Fruit fly (Drosophila melanogaster) whole organism, embryonic: Measurements from ENCODE around the gene dpr15.

Experiments used
- Adf1 ChIP-seq: fragments of 200-800 bp; sonication (Bioruptor generic); IDR thresholded peaks from 2 replicates; pipeline ENCODE4 v1.3.6; 2022; ENCODE audit warnings: missing biosample characterization, missing genetic modification characterization
- B-H1 ChIP-seq: fragments of 200-800 bp; sonication (Bioruptor generic); IDR thresholded peaks from 3 replicates; pipeline ENCODE4 v1.3.6; 2022; ENCODE audit warnings: missing biosample characterization, missing genetic modification characterization
- CG10267 ChIP-seq: fragments of 200-800 bp; sonication (Bioruptor generic); optimal IDR thresholded peaks from 2 replicates; lab custom pipeline; 2018; ENCODE audit warnings: missing biosample characterization, mild to moderate bottlenecking, missing genetic modification characterization, moderate library complexity
- CG10462 ChIP-seq: fragments of 200-800 bp; sonication (Bioruptor generic); optimal IDR thresholded peaks from 2 replicates; lab custom pipeline; 2016; ENCODE audit warnings: missing biosample characterization, missing genetic modification characterization
- CG12219 ChIP-seq: fragments of 200-800 bp; sonication (Bioruptor generic); optimal IDR thresholded peaks from 3 replicates; lab custom pipeline; 2018; ENCODE audit warnings: missing biosample characterization, mild to moderate bottlenecking, missing genetic modification characterization
- CG12942 ChIP-seq: fragments of 200-800 bp; sonication (Bioruptor generic); optimal IDR thresholded peaks from 3 replicates; lab custom pipeline; 2016; ENCODE audit warnings: missing biosample characterization, missing genetic modification characterization
- CG1529 ChIP-seq: fragments of 200-800 bp; sonication (Bioruptor generic); optimal IDR thresholded peaks from 3 replicates; lab custom pipeline; 2018; ENCODE audit warnings: missing biosample characterization, missing genetic modification characterization
- CG17385 ChIP-seq: fragments of 200-800 bp; sonication (Bioruptor generic); optimal IDR thresholded peaks from 3 replicates; lab custom pipeline; 2018; ENCODE audit warnings: missing biosample characterization, mild to moderate bottlenecking, missing genetic modification characterization
- CG18764 ChIP-seq: fragments of 200-800 bp; sonication (Bioruptor generic); optimal IDR thresholded peaks from 3 replicates; lab custom pipeline; 2016; ENCODE audit warnings: missing biosample characterization, missing genetic modification characterization
- CG2202 ChIP-seq: fragments of 200-800 bp; sonication (Bioruptor generic); optimal IDR thresholded peaks from 2 replicates; lab custom pipeline; 2018; ENCODE audit warnings: missing biosample characterization, mild to moderate bottlenecking, missing genetic modification characterization
- CG3065 ChIP-seq: fragments of 200-800 bp; sonication (Bioruptor generic); optimal IDR thresholded peaks from 2 replicates; lab custom pipeline; 2016; ENCODE audit warnings: missing biosample characterization, missing genetic modification characterization
- CG31388 ChIP-seq: fragments of 200-800 bp; sonication (Bioruptor generic); optimal IDR thresholded peaks from 2 replicates; lab custom pipeline; 2016; ENCODE audit warnings: missing biosample characterization, missing genetic modification characterization
- CG32767 ChIP-seq: fragments of 200-800 bp; sonication (Bioruptor generic); IDR thresholded peaks from 2 replicates; pipeline ENCODE4 v1.3.6; 2022; ENCODE audit warnings: missing biosample characterization, missing genetic modification characterization
- CG3407 ChIP-seq: fragments of 200-800 bp; sonication (Bioruptor generic); optimal IDR thresholded peaks from 2 replicates; lab custom pipeline; 2018; ENCODE audit warnings: missing biosample characterization, mild to moderate bottlenecking, missing genetic modification characterization
- CG4360 ChIP-seq: fragments of 200-800 bp; sonication (Bioruptor generic); IDR thresholded peaks from 2 replicates; pipeline ENCODE4 v1.3.6; 2022; ENCODE audit warnings: missing biosample characterization, missing genetic modification characterization
- CG4404 ChIP-seq: fragments of 200-800 bp; sonication (Bioruptor generic); IDR thresholded peaks from 2 replicates; pipeline ENCODE4 v1.3.6; 2022; ENCODE audit warnings: missing biosample characterization, missing genetic modification characterization
- CG6683 ChIP-seq: fragments of 200-800 bp; sonication (Bioruptor generic); optimal IDR thresholded peaks from 2 replicates; lab custom pipeline; 2017; ENCODE audit warnings: missing biosample characterization, mild to moderate bottlenecking, missing genetic modification characterization, missing genetic modification reagents
- CG6765 ChIP-seq: fragments of 200-800 bp; sonication (Bioruptor generic); optimal IDR thresholded peaks from 3 replicates; lab custom pipeline; 2017; ENCODE audit warnings: missing biosample characterization, mild to moderate bottlenecking, missing genetic modification characterization
- CG8281 ChIP-seq: fragments of 200-800 bp; sonication (Bioruptor generic); optimal IDR thresholded peaks from 2 replicates; lab custom pipeline; 2018; ENCODE audit warnings: missing biosample characterization, mild to moderate bottlenecking, missing genetic modification characterization, moderate library complexity
- CG8290 ChIP-seq, 3 experiments: fragments of 200-800 bp; sonication (Bioruptor generic); optimal IDR thresholded peaks; 2 replicates each; lab custom pipeline; 2016 to 2019; ENCODE audit warnings: missing biosample characterization in 3 of 3, missing genetic modification characterization in 3 of 3, mild to moderate bottlenecking in 2 of 3, moderate library complexity in 1 of 3
- D ChIP-seq, 2 experiments: fragments of 200-800 bp in 1 of 2; fragments of >200 bp in 1 of 2; sonication (Bioruptor generic) in 1 of 2; optimal IDR thresholded peaks; 2 replicates in 1 of 2; 3 replicates in 1 of 2; lab custom pipeline; 2017; ENCODE audit warnings: mild to moderate bottlenecking in 1 of 2, missing biosample characterization in 1 of 2, missing genetic modification characterization in 1 of 2, missing genetic modification reagents in 1 of 2
- Deaf1 ChIP-seq: fragments of 200-800 bp; optimal IDR thresholded peaks from 3 replicates; lab custom pipeline; 2019; ENCODE audit warnings: missing biosample characterization, mild to moderate bottlenecking, missing genetic modification characterization, moderate library complexity
- Dip2 ChIP-seq: fragments of 200-800 bp; sonication (Bioruptor generic); IDR thresholded peaks from 2 replicates; pipeline ENCODE4 v1.3.6; 2022; ENCODE audit warnings: missing biosample characterization, missing genetic modification characterization
- E2f2 ChIP-seq: fragments of 200-800 bp; sonication (Bioruptor generic); IDR thresholded peaks from 2 replicates; pipeline ENCODE4 v1.3.6; 2022; ENCODE audit warnings: missing biosample characterization, missing genetic modification characterization
- Ets65A ChIP-seq: fragments of 200-800 bp; sonication (Bioruptor generic); peaks from one replicate; lab custom pipeline; 2016; ENCODE audit warnings: missing biosample characterization, missing genetic modification characterization
- Fer1 ChIP-seq: fragments of 200-800 bp; sonication (Bioruptor generic); optimal IDR thresholded peaks from 2 replicates; lab custom pipeline; 2017; ENCODE audit warnings: missing biosample characterization, mild to moderate bottlenecking, missing genetic modification characterization
- Hand ChIP-seq: fragments of 200-800 bp; sonication (Bioruptor generic); optimal IDR thresholded peaks from 2 replicates; lab custom pipeline; 2017; ENCODE audit warnings: mild to moderate bottlenecking, missing biosample characterization, missing genetic modification reagents, missing genetic modification characterization
- NK7.1 ChIP-seq: fragments of 200-800 bp; sonication (Bioruptor generic); optimal IDR thresholded peaks from 3 replicates; lab custom pipeline; 2016; ENCODE audit warnings: missing biosample characterization, missing genetic modification characterization
- Opbp ChIP-seq: fragments of 200-800 bp; sonication (Bioruptor generic); IDR thresholded peaks from 3 replicates; pipeline ENCODE4 v1.3.6; 2022; ENCODE audit warnings: missing biosample characterization, missing genetic modification characterization; ENCODE audit not compliant: partially characterized antibody
- Poxn ChIP-seq: fragments of 200-800 bp; sonication (Bioruptor generic); IDR thresholded peaks from 2 replicates; pipeline ENCODE4 v1.3.6; 2022; ENCODE audit warnings: missing biosample characterization, missing genetic modification characterization
- Sox100B ChIP-seq: fragments of 200-800 bp; sonication (Bioruptor generic); optimal IDR thresholded peaks from 3 replicates; lab custom pipeline; 2018; ENCODE audit warnings: missing biosample characterization, mild to moderate bottlenecking, missing genetic modification characterization
- Sry-β ChIP-seq: fragments of 200-800 bp; sonication (Bioruptor generic); optimal IDR thresholded peaks from 2 replicates; lab custom pipeline; 2018; ENCODE audit warnings: missing biosample characterization, mild to moderate bottlenecking, missing genetic modification characterization, moderate library complexity
- Xbp1 ChIP-seq: fragments of 200-800 bp; sonication (Bioruptor generic); optimal IDR thresholded peaks from 3 replicates; lab custom pipeline; 2016; ENCODE audit warnings: missing biosample characterization, mild to moderate bottlenecking, missing genetic modification characterization
- ab ChIP-seq: fragments of 200-800 bp; sonication (Bioruptor generic); optimal IDR thresholded peaks from 2 replicates; lab custom pipeline; 2016; ENCODE audit warnings: missing biosample characterization, missing genetic modification characterization
- fd102C ChIP-seq: fragments of 200-800 bp; sonication (Bioruptor generic); optimal IDR thresholded peaks from 2 replicates; lab custom pipeline; 2018; ENCODE audit warnings: missing biosample characterization, mild to moderate bottlenecking, missing genetic modification characterization, moderate library complexity
- fd64A ChIP-seq: fragments of 200-800 bp; sonication (Bioruptor generic); optimal IDR thresholded peaks from 3 replicates; lab custom pipeline; 2018; ENCODE audit warnings: missing biosample characterization, mild to moderate bottlenecking, missing genetic modification characterization
- fu2 ChIP-seq: fragments of 200-800 bp; sonication (Bioruptor generic); optimal IDR thresholded peaks from 2 replicates; lab custom pipeline; 2016; ENCODE audit warnings: missing biosample characterization, missing genetic modification characterization
- hkb ChIP-seq, 2 experiments: fragments of 200-800 bp in 1 of 2; fragments of >200 bp in 1 of 2; sonication (Bioruptor generic) in 1 of 2; IDR thresholded peaks in 1 of 2; optimal IDR thresholded peaks in 1 of 2; 2 replicates each; pipeline versions ENCODE4 v1.3.6 to Lab custom; 2017 to 2022; ENCODE audit warnings: missing biosample characterization in 1 of 2, missing genetic modification characterization in 1 of 2
- insv ChIP-seq, 2 experiments: fragments of 200-800 bp; sonication (Bioruptor generic); optimal IDR thresholded peaks; 3 replicates each; lab custom pipeline; 2016 to 2018; ENCODE audit warnings: missing biosample characterization in 2 of 2, missing genetic modification characterization in 2 of 2
- jigr1 ChIP-seq: fragments of 200-800 bp; sonication (Bioruptor generic); IDR thresholded peaks from 3 replicates; pipeline ENCODE4 v1.3.6; 2022; ENCODE audit warnings: missing biosample characterization, missing genetic modification characterization
- kni ChIP-seq: fragments of 200-800 bp; sonication (Bioruptor generic); optimal IDR thresholded peaks from 3 replicates; lab custom pipeline; 2017; ENCODE audit warnings: mild to moderate bottlenecking, missing biosample characterization, missing genetic modification reagents, missing genetic modification characterization
- onecut ChIP-seq: fragments of 200-800 bp; sonication (Bioruptor generic); IDR thresholded peaks from 2 replicates; pipeline ENCODE4 v1.3.6; 2022; ENCODE audit warnings: missing biosample characterization, missing genetic modification characterization
- pan ChIP-seq, 4 experiments: fragments of >200 bp in 3 of 4; fragments of 200-800 bp in 1 of 4; sonication (Bioruptor generic) in 1 of 4; optimal IDR thresholded peaks in 3 of 4; IDR thresholded peaks in 1 of 4; 2 replicates each; pipeline versions ENCODE4 v1.3.6 to Lab custom; 2017 to 2022; ENCODE audit warnings: missing biosample characterization in 2 of 4, missing genetic modification characterization in 2 of 4, mixed read lengths in 1 of 4
- pb ChIP-seq: fragments of 200-800 bp; sonication (Bioruptor generic); optimal IDR thresholded peaks from 3 replicates; lab custom pipeline; 2016; ENCODE audit warnings: missing biosample characterization, missing genetic modification characterization
- sisA ChIP-seq: fragments of 200-800 bp; sonication (Bioruptor generic); IDR thresholded peaks from 2 replicates; pipeline ENCODE4 v1.3.6; 2022; ENCODE audit warnings: missing biosample characterization, missing genetic modification characterization
- tx ChIP-seq: fragments of 200-800 bp; sonication (Bioruptor generic); optimal IDR thresholded peaks from 2 replicates; lab custom pipeline; 2016; ENCODE audit warnings: missing biosample characterization, missing genetic modification characterization

dpr15 gene

dm6 chr3R:12166086-12166485 is 7.7 kb upstream of the dpr15 start, which contains the start of gene Cpn (continued):
- TF ChIP-seq CG12219 (GFP tag; lab: Kevin White, UChicago) (no peak), CG18764 (GFP tag; lab: Kevin White, UChicago) (no peak), Dip2 (GFP tag; lab: Robert Waterston, UW) (no peak)

DNA sequence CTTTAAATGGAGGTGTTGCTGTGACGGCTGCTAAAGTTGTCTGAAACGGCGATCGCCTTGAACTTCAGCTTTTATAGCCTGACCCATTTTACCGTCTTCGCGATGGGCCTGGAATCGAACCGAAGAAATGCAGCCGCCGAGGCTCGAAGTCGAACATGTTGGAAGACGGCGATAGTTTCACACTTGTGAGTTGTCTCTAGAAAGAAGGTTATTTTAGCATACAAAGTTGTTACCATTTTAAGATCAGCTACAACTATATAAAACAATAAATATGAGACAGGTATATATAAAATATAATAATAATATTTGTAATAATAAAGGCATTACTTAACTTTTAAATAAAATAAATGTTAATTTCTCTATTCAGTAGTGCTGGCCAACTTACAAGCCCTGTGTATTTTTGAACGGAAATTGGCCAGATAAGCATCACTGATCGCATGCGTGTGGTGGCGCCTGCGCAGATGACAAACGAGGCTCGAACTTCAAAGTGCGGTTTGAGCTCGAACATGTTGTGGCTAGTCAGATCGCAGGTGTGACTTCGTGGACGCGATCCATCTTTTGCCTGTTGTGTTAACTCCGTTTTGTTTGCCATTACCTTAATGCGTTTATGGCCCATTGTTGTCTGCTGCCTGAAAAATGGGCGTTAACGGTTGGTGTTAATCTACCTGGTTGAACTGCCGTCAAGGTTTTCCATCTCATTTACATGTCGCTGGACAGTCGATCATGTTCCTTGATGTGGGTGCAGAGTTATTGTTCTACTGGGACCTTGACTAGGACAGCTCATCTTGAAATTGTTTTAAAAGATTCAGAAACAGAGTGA is 30.0 kb downstream of the dpr15 start, which contains the start of gene CG4702:
Gene CG4702, minus strand, starts transcription at position 51 of the 820 bp plus-strand sequence.
- TF ChIP-seq NK7.1 (no peak), tx (no peak), sisA (GFP tag; lab: Robert Waterston, UW) (no peak), onecut (GFP tag; lab: Robert Waterston, UW) (no peak), CG3407 (no peak), CG32767 (no peak), B-H1 (GFP tag; lab: Robert Waterston, UW) (no peak), Opbp (GFP tag; lab: Robert Waterston, UW) (no peak), CG8290 (GFP tag; optimal IDR thresholded peaks at IDR 0.05; lab: Kevin White, UChicago) (no peak), CG8290 (tag; optimal IDR thresholded peaks at IDR 0.05; lab: Kevin White, UChicago) (no peak), CG8281 (tag; lab: Kevin White, UChicago) (no peak), CG6765 (GFP tag; lab: Kevin White, UChicago) (no peak), pan (optimal IDR thresholded peaks at IDR 0.05; lab: Kevin White, UChicago) (no peak), pan (GFP tag; optimal IDR thresholded peaks at IDR 0.05 in 1 of 2, IDR thresholded peaks at IDR 0.05 in 1 of 2) (no peak), Deaf1 (tag; lab: Kevin White, UChicago) (peak; percentile 13), kni (GFP tag; lab: Kevin White, UChicago) (peak; percentile 25), Poxn (GFP tag; lab: Robert Waterston, UW) (no peak), Sox100B (GFP tag; lab: Kevin White, UChicago) (no peak), fu2 (no peak), CG2202 (tag; lab: Kevin White, UChicago) (no peak), Sry-β (peak; percentile 91), CG17385 (GFP tag; lab: Kevin White, UChicago) (no peak), CG4404 (GFP tag; lab: Robert Waterston, UW) (no peak), CG3065 (GFP tag; lab: Kevin White, UChicago) (no peak), E2f2 (GFP tag; lab: Robert Waterston, UW) (no peak), ab (GFP tag; lab: Kevin White, UChicago) (no peak), Adf1 (GFP tag; lab: Robert Waterston, UW) (no peak), pb (GFP tag; lab: Kevin White, UChicago) (no peak), CG12219 (GFP tag; lab: Kevin White, UChicago) (no peak), CG31388 (GFP tag; lab: Kevin White, UChicago) (no peak), hkb (optimal IDR thresholded peaks at IDR 0.05; lab: Kevin White, UChicago) (no peak), hkb (GFP tag; IDR thresholded peaks at IDR 0.05; lab: Robert Waterston, UW) (no peak), CG4360 (GFP tag; lab: Robert Waterston, UW) (no peak), CG12942 (GFP tag; lab: Kevin White, UChicago) (no peak), insv (GFP tag; optimal IDR thresholded peaks at IDR 0.05; lab: Kevin White, UChicago) (no peak), Xbp1 (GFP tag; lab: Kevin White, UChicago) (no peak), Fer1 (GFP tag; lab: Kevin White, UChicago) (no peak), fd102C (GFP tag; lab: Kevin White, UChicago) (no peak), CG10462 (GFP tag; lab: Kevin White, UChicago) (no peak), Hand (GFP tag; lab: Kevin White, UChicago) (no peak), Ets65A (peak; percentile 6), Dip2 (GFP tag; lab: Robert Waterston, UW) (no peak), CG10267 (tag; lab: Kevin White, UChicago) (no peak), D (optimal IDR thresholded peaks at IDR 0.05; lab: Kevin White, UChicago) (peak; percentile 96), D (GFP tag; optimal IDR thresholded peaks at IDR 0.05; lab: Kevin White, UChicago) (no peak), CG6683 (GFP tag; lab: Kevin White, UChicago) (no peak), CG1529 (GFP tag; lab: Kevin White, UChicago) (no peak), fd64A (GFP tag; lab: Kevin White, UChicago) (no peak), jigr1 (GFP tag; lab: Robert Waterston, UW) (no peak)
